Fruit fly (Drosophila melanogaster) whole organism, adult: ENCODE data around the gene para.

Experiments
- CG1620 ChIP-seq: fragments of 200-800 bp; sonication (Bioruptor generic); optimal IDR thresholded peaks from 2 replicates; lab custom pipeline; 2016; ENCODE audit warnings: missing biosample characterization, missing genetic modification characterization
- Mnt ChIP-seq: fragments of 200-800 bp; sonication (Bioruptor generic); optimal IDR thresholded peaks from 2 replicates; lab custom pipeline; 2016; ENCODE audit warnings: missing biosample characterization, mild to moderate bottlenecking, missing genetic modification characterization
- bab1 ChIP-seq: fragments of 200-800 bp; sonication (Bioruptor generic); optimal IDR thresholded peaks from 3 replicates; lab custom pipeline; 2019; ENCODE audit warnings: missing biosample characterization, mild to moderate bottlenecking, missing genetic modification characterization, moderate library complexity
- cic ChIP-seq: fragments of 200-800 bp; sonication (Bioruptor generic); optimal IDR thresholded peaks from 2 replicates; lab custom pipeline; 2017; ENCODE audit warnings: missing biosample characterization, mild to moderate bottlenecking, missing genetic modification characterization, moderate library complexity
- kay ChIP-seq: fragments of 200-800 bp; sonication (Bioruptor generic); peaks from one replicate; lab custom pipeline; 2016; ENCODE audit warnings: missing biosample characterization, missing genetic modification characterization, borderline replicate concordance
- toe ChIP-seq: fragments of 200-800 bp; sonication (Bioruptor generic); optimal IDR thresholded peaks from 2 replicates; lab custom pipeline; 2016; ENCODE audit warnings: missing biosample characterization, missing genetic modification characterization

dm6 chrX:16421899-16422412, 110.9 kb downstream of the para start, which contains the start of gene AnxB11:
- peak; percentile 69 for TF ChIP-seq Mnt (GFP tag; lab: Kevin White, UChicago)
- TF ChIP-seq kay (GFP tag; lab: Kevin White, UChicago), result no peak
- no peak for TF ChIP-seq toe (GFP tag; lab: Kevin White, UChicago)
- peak; percentile 6 for TF ChIP-seq bab1 (GFP tag; lab: Kevin White, UChicago)
- no peak for TF ChIP-seq CG1620 (GFP tag; lab: Kevin White, UChicago)
- no peak for TF ChIP-seq cic (GFP tag; lab: Kevin White, UChicago)
